Worm (Caenorhabditis elegans) whole organism, mixed stage, embryonic: ENCODE data around the gene cebp-1.

Experiments used
- elt-1 ChIP-seq: sonication (generic microtip); optimal IDR thresholded peaks from 2 replicates; lab custom pipeline; 2017; ENCODE audit warnings: missing genetic modification characterization, mild to moderate bottlenecking, missing compliant biosample characterization, antibody characterized with exemption, moderate library complexity, borderline replicate concordance; ENCODE audit not compliant: insufficient read depth
- hlh-1 ChIP-seq: fragments of 150-350 bp; optimal IDR thresholded peaks from 2 replicates; lab custom pipeline; 2014; ENCODE audit warnings: missing biosample characterization, missing genetic modification reagents, missing genetic modification characterization
- lsy-2 ChIP-seq: fragments of 150-350 bp; optimal IDR thresholded peaks from 2 replicates; lab custom pipeline; 2014; ENCODE audit warnings: missing biosample characterization, missing genetic modification characterization
- pha-4 ChIP-seq: fragments of 150-350 bp; optimal IDR thresholded peaks from 2 replicates; lab custom pipeline; 2018; ENCODE audit warnings: missing biosample characterization, missing genetic modification reagents, missing genetic modification characterization
- sem-2 ChIP-seq: fragments of 200-800 bp; sonication (Bioruptor generic); optimal IDR thresholded peaks from 2 replicates; lab custom pipeline; 2018; ENCODE audit warnings: mild to moderate bottlenecking, missing genetic modification characterization, missing compliant biosample characterization
- unc-39 ChIP-seq: fragments of 150-350 bp; optimal IDR thresholded peaks from 2 replicates; lab custom pipeline; 2014; ENCODE audit warnings: missing biosample characterization, missing genetic modification characterization
- unc-62 ChIP-seq: fragments of 150-350 bp; optimal IDR thresholded peaks from 2 replicates; lab custom pipeline; 2014; ENCODE audit warnings: missing biosample characterization, missing genetic modification reagents, missing genetic modification characterization

DNA sequence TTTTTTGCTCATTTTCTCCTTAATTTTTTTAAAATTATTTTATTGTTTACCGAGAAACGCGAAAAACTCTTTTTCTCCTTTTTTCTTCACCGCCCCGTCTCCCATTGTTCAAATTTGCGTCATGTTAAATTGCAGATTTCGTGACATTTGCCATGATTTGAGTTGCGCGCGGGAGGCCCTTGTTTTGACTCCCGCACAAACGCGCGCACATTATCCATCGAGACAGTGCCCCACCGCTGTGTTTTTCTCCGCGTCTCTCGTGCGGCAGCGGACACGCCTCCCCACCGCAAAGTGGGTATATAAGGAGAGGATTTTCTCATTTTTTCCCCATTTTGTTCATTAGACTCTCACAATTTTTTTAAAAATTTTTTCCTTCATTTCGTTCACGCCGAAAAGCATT lies 22.3 kb upstream of the cebp-1 start:
- no peak for TF ChIP-seq sem-2 (GFP tag; lab: Kevin White, UChicago)
- TF ChIP-seq pha-4 = no peak
- no peak for TF ChIP-seq unc-62
- TF ChIP-seq hlh-1 (tag; lab: Kevin White, UChicago) = no peak
- no peak for TF ChIP-seq lsy-2
- TF ChIP-seq elt-1 = no peak
- no peak for TF ChIP-seq unc-39 (tag; lab: Kevin White, UChicago)
